Worm (Caenorhabditis elegans): ENCODE measurements around the gene F09F9.1.

The F09F9.1 gene

DNA sequence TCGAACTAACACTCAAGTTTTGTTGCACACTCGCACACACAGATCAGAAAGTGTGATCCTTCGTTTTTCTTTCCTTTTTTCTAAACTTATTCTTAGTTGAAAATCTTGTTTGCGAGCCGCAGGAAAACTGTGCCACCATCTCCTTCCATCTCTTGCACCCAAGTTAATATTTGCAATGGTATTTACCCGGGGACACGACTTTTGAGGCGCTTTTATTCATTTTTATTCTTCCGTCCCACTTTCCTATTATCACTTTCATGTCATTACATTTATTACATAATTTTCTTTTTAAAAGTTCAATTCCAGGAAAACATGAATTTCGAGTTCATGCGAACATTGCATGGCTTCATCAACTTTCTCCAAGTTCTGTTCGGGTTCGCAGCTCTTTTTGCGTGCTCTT lies at the start of gene F09F9.1:
Gene F09F9.1 (plus strand): TSS at position 301 of the 400 bp plus-strand sequence.
- no peak for TF ChIP-seq dmd-9 (GFP tag; IDR thresholded peaks at IDR 0.05)
- TF ChIP-seq tag-97 (GFP tag; IDR thresholded peaks at IDR 0.05) = no peak
- no peak for TF ChIP-seq Y48G9A.11 (GFP tag; IDR thresholded peaks at IDR 0.05)
- TF ChIP-seq zip-11 (GFP tag; IDR thresholded peaks at IDR 0.05) = no peak
- TF ChIP-seq daf-19 (GFP tag; conservative IDR thresholded peaks at IDR 0.05) = no peak
- no peak for TF ChIP-seq rbr-2 (tag; optimal IDR thresholded peaks at IDR 0.05)
- no peak for TF ChIP-seq dmd-6 (GFP tag; IDR thresholded peaks at IDR 0.05)
- TF ChIP-seq mdt-29 (GFP tag; IDR thresholded peaks at IDR 0.05) = no peak
- no peak for TF ChIP-seq nhr-111 (GFP tag; optimal IDR thresholded peaks at IDR 0.05)
- TF ChIP-seq Y75B8A.6 (GFP tag; IDR thresholded peaks at IDR 0.05) = no peak
- no peak for TF ChIP-seq aha-1 (tag)
- TF ChIP-seq nhr-42 (GFP tag; IDR thresholded peaks at IDR 0.05) = no peak
- no peak for TF ChIP-seq dpl-1 (GFP tag; optimal IDR thresholded peaks at IDR 0.05)

DNA sequence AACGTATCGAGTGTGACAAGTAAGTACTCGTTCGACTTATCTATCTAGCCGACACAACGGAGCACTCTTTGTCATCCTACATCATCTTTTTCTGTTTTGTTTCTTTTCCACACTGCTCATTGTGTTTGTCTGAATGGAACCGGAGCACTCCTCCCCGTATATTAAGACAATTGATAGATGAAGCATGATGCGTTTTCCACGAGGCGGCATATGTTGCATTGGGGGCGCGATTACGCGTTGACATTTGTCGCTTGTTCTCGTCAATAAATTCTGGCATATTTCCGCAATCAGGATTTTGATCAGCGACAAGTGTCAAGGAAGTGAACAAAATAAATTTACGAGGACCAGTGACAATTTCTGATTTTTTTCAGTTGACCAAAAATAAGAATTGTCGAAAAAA lies 46.9 kb upstream of the F09F9.1 start:
- TF ChIP-seq unc-62 (GFP tag; optimal IDR thresholded peaks at IDR 0.05 in 1 of 2) = peak in 1 of 2 experiments; percentile 70
- no peak for TF ChIP-seq unc-62 (tag; optimal IDR thresholded peaks at IDR 0.05)
- no peak for TF ChIP-seq unc-39 (tag; optimal IDR thresholded peaks at IDR 0.05)

DNA sequence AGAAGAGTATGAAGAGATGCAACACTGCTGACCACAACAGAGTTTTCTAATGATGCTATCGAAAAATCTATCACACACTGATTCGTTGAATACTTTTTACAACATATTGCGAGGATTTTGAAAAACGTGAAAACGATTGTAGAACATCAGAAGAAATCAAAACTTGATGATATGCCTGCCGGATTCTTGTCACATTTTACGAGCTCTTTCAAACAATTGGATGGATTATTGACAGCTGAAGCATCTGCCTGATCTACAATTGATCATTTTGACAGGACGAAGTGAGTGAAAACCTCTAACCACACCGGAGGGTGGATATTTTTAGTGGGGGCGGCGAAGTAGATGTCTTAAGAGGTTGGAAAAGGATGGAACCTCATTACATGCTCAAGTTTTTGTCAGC lies 42.6 kb upstream of the F09F9.1 start:
- no peak for TF ChIP-seq madf-9 (GFP tag; conservative IDR thresholded peaks at IDR 0.05)
- no peak for TF ChIP-seq lir-3 (tag; optimal IDR thresholded peaks at IDR 0.05)
- no peak for TF ChIP-seq aly-2 (tag; optimal IDR thresholded peaks at IDR 0.05)
- no peak for TF ChIP-seq T26A8.4 (GFP tag; IDR thresholded peaks at IDR 0.05)
- no peak for TF ChIP-seq zag-1 (tag; optimal IDR thresholded peaks at IDR 0.05)

ce11 chrX:4075934-4076333 lies 39.2 kb upstream of the F09F9.1 start:
- TF ChIP-seq hlh-11 (tag; optimal IDR thresholded peaks at IDR 0.05) = peak; percentile 46
- peak; percentile 34 for TF ChIP-seq nhr-11 (tag; optimal IDR thresholded peaks at IDR 0.05)
- peak in 1 of 2 experiments; percentile 68 for TF ChIP-seq daf-16 (GFP tag; optimal IDR thresholded peaks at IDR 0.05)
- no peak for TF ChIP-seq daf-16 (tag; optimal IDR thresholded peaks at IDR 0.05)
- no peak for TF ChIP-seq nhr-25 (tag; optimal IDR thresholded peaks at IDR 0.05; ENCODE audit: borderline replicate concordance, insufficient read depth)

DNA sequence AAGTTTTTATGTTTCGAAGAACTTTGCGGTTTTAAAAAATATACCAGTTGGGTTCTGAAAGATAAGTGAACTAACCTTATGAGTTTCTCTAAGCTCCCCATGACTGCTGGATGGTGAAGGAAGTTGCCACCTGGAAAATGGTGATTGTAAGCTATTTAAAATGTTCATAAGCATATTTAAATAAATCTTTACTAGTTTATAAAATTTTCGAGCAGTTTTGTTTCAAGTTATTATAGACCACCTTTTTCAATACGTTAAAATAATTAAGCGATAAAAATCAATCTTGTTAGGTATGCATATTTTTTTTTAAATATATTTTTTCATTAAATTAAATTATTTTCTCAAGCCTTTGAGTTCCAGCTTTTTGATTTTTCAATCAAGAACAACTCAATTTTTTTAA lies 35.9 kb upstream of the F09F9.1 start, which contains the start of gene T06F4.1:
Gene T06F4.1 (minus strand): TSS at position 101 of the 400 bp plus-strand sequence.
- TF ChIP-seq madf-5 (GFP tag; IDR thresholded peaks at IDR 0.05) = no peak
- TF ChIP-seq ztf-11 (tag; optimal IDR thresholded peaks at IDR 0.05) = no peak
- no peak for TF ChIP-seq ceh-28 (tag; optimal IDR thresholded peaks at IDR 0.05)
- TF ChIP-seq T26A8.4 (GFP tag; IDR thresholded peaks at IDR 0.05) = no peak
- no peak for TF ChIP-seq spr-3 (GFP tag; optimal IDR thresholded peaks at IDR 0.05)
- no peak for TF ChIP-seq zip-11 (GFP tag; IDR thresholded peaks at IDR 0.05)
- TF ChIP-seq Y48G9A.11 (GFP tag; IDR thresholded peaks at IDR 0.05) = no peak
- TF ChIP-seq lin-29 (GFP tag; IDR thresholded peaks at IDR 0.05) = no peak
- TF ChIP-seq F49E8.2 (tag; optimal IDR thresholded peaks at IDR 0.05; ENCODE audit: borderline replicate concordance) = no peak

DNA sequence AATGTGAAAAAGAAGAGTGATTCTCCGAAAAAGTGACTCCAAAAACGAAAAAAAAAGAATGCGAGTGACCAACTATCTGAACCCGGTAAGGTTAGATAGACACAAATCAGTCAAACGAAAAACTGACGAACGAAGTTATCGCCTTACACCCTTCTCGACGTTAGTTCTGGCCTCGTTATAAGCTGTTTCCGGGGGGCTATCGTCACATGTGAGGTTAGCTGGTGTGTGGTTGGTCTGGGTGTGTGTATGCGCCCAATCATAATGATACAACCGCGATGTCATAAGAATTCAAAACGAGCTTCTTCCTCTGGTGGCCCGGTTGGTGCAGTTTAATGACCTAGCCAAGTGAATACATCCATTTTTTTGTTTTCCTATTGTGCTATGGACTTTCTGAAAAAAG lies 29.6 kb upstream of the F09F9.1 start:
- peak in 1 of 2 experiments; percentile 97 for TF ChIP-seq unc-62 (GFP tag; optimal IDR thresholded peaks at IDR 0.05 in 1 of 2)
- TF ChIP-seq unc-62 (tag; optimal IDR thresholded peaks at IDR 0.05) = no peak
- no peak for TF ChIP-seq ceh-32 (tag; optimal IDR thresholded peaks at IDR 0.05; ENCODE audit: poor library complexity)

Data from whole organism, L4 larva.